Fruit fly (Drosophila melanogaster): ENCODE results near the gene Hel89B.

The Hel89B gene

DNA sequence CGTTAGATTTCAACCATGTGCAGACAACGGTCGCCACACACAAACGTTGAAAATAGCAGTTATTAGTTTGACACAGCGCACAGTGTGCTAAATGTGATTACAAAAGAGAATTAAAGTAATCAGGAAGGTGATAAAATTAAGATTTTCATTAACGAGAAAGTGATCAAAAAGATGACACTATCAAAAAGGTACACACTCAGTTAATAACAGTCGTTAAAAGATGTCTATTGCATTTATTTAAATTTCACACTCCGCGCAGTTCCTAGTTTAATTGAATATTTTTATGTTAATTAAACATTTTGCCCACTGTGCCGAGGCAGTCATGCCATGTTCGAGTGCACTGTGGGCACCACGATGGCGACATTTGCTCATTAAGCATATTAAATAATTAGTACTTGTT, 45.9 kb upstream of the Hel89B start (continued):
- TF ChIP-seq CG33213 (GFP tag; optimal IDR thresholded peaks at IDR 0.05) (no peak), jumu (GFP tag; optimal IDR thresholded peaks at IDR 0.05) (no peak), wdn (GFP tag; IDR thresholded peaks at IDR 0.05) (no peak), toy (GFP tag; IDR thresholded peaks at IDR 0.05) (no peak), Sox102F (GFP tag; optimal IDR thresholded peaks at IDR 0.05) (peak; percentile 53), Ets65A (GFP tag) (peak; percentile 69), Doc2 (GFP tag; IDR thresholded peaks at IDR 0.05) (no peak), pnt (GFP tag; optimal IDR thresholded peaks at IDR 0.05) (no peak), lbe (GFP tag; optimal IDR thresholded peaks at IDR 0.05) (no peak), Hand (GFP tag; optimal IDR thresholded peaks at IDR 0.05) (no peak), al (GFP tag; IDR thresholded peaks at IDR 0.05) (0 out of 2 replicates have a peak, but pooled peaks have one; percentile 16), PHDP (tag; optimal IDR thresholded peaks at IDR 0.05) (peak; percentile 49), dmrt99B (tag; optimal IDR thresholded peaks at IDR 0.05) (peak; percentile 61), sqz (GFP tag; optimal IDR thresholded peaks at IDR 0.05) (no peak), hkb (optimal IDR thresholded peaks at IDR 0.05) (no peak), hkb (GFP tag; IDR thresholded peaks at IDR 0.05) (0 out of 2 replicates have a peak, but pooled peaks have one; percentile 30), CG2129 (GFP tag; IDR thresholded peaks at IDR 0.05; ENCODE audit: partially characterized antibody) (no peak), trh (GFP tag; optimal IDR thresholded peaks at IDR 0.05) (no peak), Neu2 (GFP tag; optimal IDR thresholded peaks at IDR 0.05; ENCODE audit: borderline replicate concordance) (no peak), corto (GFP tag; optimal IDR thresholded peaks at IDR 0.05) (no peak), cwo (GFP tag; optimal IDR thresholded peaks at IDR 0.05) (peak; percentile 14), CG12769 (tag; optimal IDR thresholded peaks at IDR 0.05) (peak; percentile 44), Opbp (GFP tag; IDR thresholded peaks at IDR 0.05; ENCODE audit: partially characterized antibody) (no peak), vfl (GFP tag; optimal IDR thresholded peaks at IDR 0.05) (no peak), ERR (GFP tag; optimal IDR thresholded peaks at IDR 0.05) (no peak), ems (GFP tag; optimal IDR thresholded peaks at IDR 0.05) (no peak), BtbVII (GFP tag; optimal IDR thresholded peaks at IDR 0.05) (no peak), CG8944 (GFP tag; optimal IDR thresholded peaks at IDR 0.05) (no peak), ham (GFP tag; IDR thresholded peaks at IDR 0.05) (no peak), bbx (GFP tag; IDR thresholded peaks at IDR 0.05; ENCODE audit: partially characterized antibody) (no peak), CG18764 (GFP tag; optimal IDR thresholded peaks at IDR 0.05) (no peak), Hr51 (GFP tag; optimal IDR thresholded peaks at IDR 0.05) (peak in 1 of 2 experiments; percentile 71), grn (GFP tag; optimal IDR thresholded peaks at IDR 0.05) (no peak), CG10543 (GFP tag; optimal IDR thresholded peaks at IDR 0.05) (peak; percentile 8), exex (tag; optimal IDR thresholded peaks at IDR 0.05) (no peak), sisA (GFP tag; IDR thresholded peaks at IDR 0.05) (peak; percentile 41), B-H1 (GFP tag; IDR thresholded peaks at IDR 0.05) (no peak), CG6654 (GFP tag; optimal IDR thresholded peaks at IDR 0.05) (no peak), CG1024 (GFP tag; IDR thresholded peaks at IDR 0.05) (no peak), aop (GFP tag; IDR thresholded peaks at IDR 0.05) (no peak), CG2202 (tag; optimal IDR thresholded peaks at IDR 0.05) (no peak), CG8388 (GFP tag; optimal IDR thresholded peaks at IDR 0.05) (peak; percentile 8), CG14014 (GFP tag; IDR thresholded peaks at IDR 0.05) (no peak), CG17568 (GFP tag; optimal IDR thresholded peaks at IDR 0.05) (peak; percentile 15), Adf1 (GFP tag; IDR thresholded peaks at IDR 0.05) (no peak), MTF-1 (GFP tag; optimal IDR thresholded peaks at IDR 0.05; ENCODE audit: borderline replicate concordance) (no peak), CG2120 (GFP tag; optimal IDR thresholded peaks at IDR 0.05) (peak; percentile 6), yki (optimal IDR thresholded peaks at IDR 0.05) (no peak), chm (GFP tag; IDR thresholded peaks at IDR 0.05) (no peak), fd96Cb (tag; optimal IDR thresholded peaks at IDR 0.05) (no peak), ap (GFP tag; IDR thresholded peaks at IDR 0.05) (no peak), caup (GFP tag; optimal IDR thresholded peaks at IDR 0.05; ENCODE audit: severe bottlenecking) (no peak)
